Worm (Caenorhabditis elegans): ENCODE measurements around the gene Y32B12B.8.

Gene Y32B12B.8

ce11 chrV:16527796-16528195 lies 7.5 kb upstream of the Y32B12B.8 start, which contains the start of gene F36D3.16 (continued):
- no peak for TF ChIP-seq fkh-8 (tag; optimal IDR thresholded peaks at IDR 0.05)

- no peak for TF ChIP-seq isw-1 (GFP tag; IDR thresholded peaks at IDR 0.05)
- TF ChIP-seq hlh-17 (GFP tag; optimal IDR thresholded peaks at IDR 0.05; ENCODE audit: borderline replicate concordance): no peak
- no peak for TF ChIP-seq nhr-20 (tag; optimal IDR thresholded peaks at IDR 0.05)
- TF ChIP-seq nhr-11 (tag; optimal IDR thresholded peaks at IDR 0.05): no peak
- no peak for TF ChIP-seq ceh-63 (GFP tag; optimal IDR thresholded peaks at IDR 0.05)
- no peak for TF ChIP-seq nhr-76 (tag; optimal IDR thresholded peaks at IDR 0.05)
- no peak for TF ChIP-seq ets-5 (GFP tag; IDR thresholded peaks at IDR 0.05)
- TF ChIP-seq aha-1 (tag; optimal IDR thresholded peaks at IDR 0.05): no peak
- TF ChIP-seq grh-1 (GFP tag; IDR thresholded peaks at IDR 0.05): no peak
- no peak for TF ChIP-seq skn-1 (tag; optimal IDR thresholded peaks at IDR 0.05)
- no peak for TF ChIP-seq fos-1 (tag; optimal IDR thresholded peaks at IDR 0.05)
- TF ChIP-seq unc-130 (tag; optimal IDR thresholded peaks at IDR 0.05): no peak
- TF ChIP-seq rnt-1 (tag; optimal IDR thresholded peaks at IDR 0.05): no peak
- no peak for TF ChIP-seq fkh-4 (tag; optimal IDR thresholded peaks at IDR 0.05; ENCODE audit: borderline replicate concordance)
- TF ChIP-seq C34B4.2 (tag; optimal IDR thresholded peaks at IDR 0.05): no peak
- TF ChIP-seq mep-1 (tag; optimal IDR thresholded peaks at IDR 0.05): no peak
- no peak for TF ChIP-seq ceh-90 (tag; optimal IDR thresholded peaks at IDR 0.05)
- TF ChIP-seq unc-86 (tag; optimal IDR thresholded peaks at IDR 0.05): no peak
Measured at ce11 chrV:16534000-16534399, 1.3 kb upstream of the Y32B12B.8 start, which contains the start of gene cpr-2. cpr-2 (minus strand) TSS chrV:16534100.

- TF ChIP-seq swsn-7 (tag; optimal IDR thresholded peaks at IDR 0.05) (no peak), ztf-11 (tag; optimal IDR thresholded peaks at IDR 0.05) (no peak), ceh-63 (GFP tag; optimal IDR thresholded peaks at IDR 0.05) (no peak), unc-62 (GFP tag; optimal IDR thresholded peaks at IDR 0.05) (no peak), efl-3 (GFP tag; optimal IDR thresholded peaks at IDR 0.05) (no peak), nhr-19 (GFP tag; conservative IDR thresholded peaks at IDR 0.05) (no peak), irx-1 (tag; optimal IDR thresholded peaks at IDR 0.05) (no peak), ceh-88 (GFP tag; IDR thresholded peaks at IDR 0.05) (no peak), nhr-237 (tag; optimal IDR thresholded peaks at IDR 0.05) (no peak), isw-1 (GFP tag; IDR thresholded peaks at IDR 0.05) (no peak), unc-86 (tag; optimal IDR thresholded peaks at IDR 0.05) (no peak), unc-130 (tag; optimal IDR thresholded peaks at IDR 0.05) (no peak), grh-1 (GFP tag; IDR thresholded peaks at IDR 0.05) (no peak), snpc-4 (tag; optimal IDR thresholded peaks at IDR 0.05) (no peak), unc-30 (tag; optimal IDR thresholded peaks at IDR 0.05) (no peak), egl-13 (tag; optimal IDR thresholded peaks at IDR 0.05) (no peak), nhr-90 (tag; optimal IDR thresholded peaks at IDR 0.05; ENCODE audit: poor library complexity) (no peak)
Measured at ce11 chrV:16536701-16537100, 1.4 kb downstream of the Y32B12B.8 start, which contains the start of gene Y32B12B.1. Y32B12B.1 (plus strand) TSS chrV:16537001.

- TF ChIP-seq zag-1 (tag; optimal IDR thresholded peaks at IDR 0.05) (no peak), grh-1 (GFP tag; IDR thresholded peaks at IDR 0.05) (0 out of 2 replicates have a peak, but pooled peaks have one; percentile 49), unc-98 (GFP tag; IDR thresholded peaks at IDR 0.05) (peak; percentile 58), blmp-1 (tag; optimal IDR thresholded peaks at IDR 0.05) (no peak), lin-35 (GFP tag; optimal IDR thresholded peaks at IDR 0.05) (peak; percentile 73 to 89), pax-3 (tag; optimal IDR thresholded peaks at IDR 0.05) (peak; percentile 49), unc-130 (tag; optimal IDR thresholded peaks at IDR 0.05) (peak; percentile 8), sox-4 (tag; optimal IDR thresholded peaks at IDR 0.05) (no peak), fkh-10 (GFP tag; optimal IDR thresholded peaks at IDR 0.05) (no peak), lir-3 (tag; optimal IDR thresholded peaks at IDR 0.05; ENCODE audit: poor library complexity) (no peak), alr-1 (tag; optimal IDR thresholded peaks at IDR 0.05; ENCODE audit: borderline replicate concordance) (no peak), ceh-8 (GFP tag; optimal IDR thresholded peaks at IDR 0.05) (no peak), egl-13 (tag; optimal IDR thresholded peaks at IDR 0.05) (peak; percentile 65), nhr-19 (GFP tag; conservative IDR thresholded peaks at IDR 0.05) (no peak; the same call in none of the 2 replicates), ets-5 (GFP tag; IDR thresholded peaks at IDR 0.05) (no peak), jun-1 (tag; optimal IDR thresholded peaks at IDR 0.05) (no peak), lin-13 (GFP tag; optimal IDR thresholded peaks at IDR 0.05) (peak; percentile 3), unc-30 (tag; optimal IDR thresholded peaks at IDR 0.05) (no peak), fos-1 (tag; optimal IDR thresholded peaks at IDR 0.05) (no peak), lsy-2 (tag; optimal IDR thresholded peaks at IDR 0.05) (peak; percentile 96 to 98), elt-2 (tag; optimal IDR thresholded peaks at IDR 0.05) (peak; percentile 38), dsc-1 (tag; optimal IDR thresholded peaks at IDR 0.05) (peak; percentile 58), ceh-88 (GFP tag; IDR thresholded peaks at IDR 0.05) (no peak), ztf-4 (tag; optimal IDR thresholded peaks at IDR 0.05) (no peak)
Measured at ce11 chrV:16537908-16538446, 2.7 kb downstream of the Y32B12B.8 start, which contains the start of gene Y32B12B.2. Y32B12B.2 (plus strand) TSS chrV:16538396.
